Fruit fly (Drosophila melanogaster) whole organism, embryonic: Measurements from ENCODE around the gene CG31882.

Source experiments
- Aef1 ChIP-seq: fragments of 200-800 bp; sonication (Bioruptor generic); IDR thresholded peaks from 3 replicates; pipeline ENCODE4 v1.3.6; 2022; ENCODE audit warnings: missing biosample characterization, missing genetic modification characterization
- CG11456 ChIP-seq: fragments of 200-800 bp; sonication (Bioruptor generic); IDR thresholded peaks from 3 replicates; pipeline ENCODE4 v1.3.6; 2022; ENCODE audit warnings: missing biosample characterization, missing genetic modification characterization
- CG11504 ChIP-seq: fragments of 200-800 bp; sonication (Bioruptor generic); optimal IDR thresholded peaks from 3 replicates; lab custom pipeline; 2019; ENCODE audit warnings: missing biosample characterization, mild to moderate bottlenecking, missing genetic modification characterization, moderate library complexity
- CG1233 ChIP-seq: fragments of 200-800 bp; sonication (Bioruptor generic); optimal IDR thresholded peaks from 4 replicates; lab custom pipeline; 2018; ENCODE audit warnings: missing biosample characterization, mild to moderate bottlenecking, missing genetic modification characterization
- CG12942 ChIP-seq: fragments of 200-800 bp; sonication (Bioruptor generic); optimal IDR thresholded peaks from 3 replicates; lab custom pipeline; 2016; ENCODE audit warnings: missing biosample characterization, missing genetic modification characterization
- CG14014 ChIP-seq: fragments of 200-800 bp; sonication (Bioruptor generic); IDR thresholded peaks from 2 replicates; pipeline ENCODE4 v1.3.6; 2022; ENCODE audit warnings: missing biosample characterization, missing genetic modification characterization
- CG14667 ChIP-seq: fragments of 200-800 bp; sonication (Bioruptor generic); IDR thresholded peaks from 2 replicates; pipeline ENCODE4 v1.3.6; 2022; ENCODE audit warnings: missing biosample characterization, missing genetic modification characterization
- CG14710 ChIP-seq: fragments of 200-800 bp; sonication (Bioruptor generic); optimal IDR thresholded peaks from 3 replicates; lab custom pipeline; 2019; ENCODE audit warnings: missing biosample characterization, mild to moderate bottlenecking, missing genetic modification characterization, moderate library complexity
- CG15696 ChIP-seq: fragments of 200-800 bp; sonication (Bioruptor generic); optimal IDR thresholded peaks from 2 replicates; lab custom pipeline; 2019; ENCODE audit warnings: missing biosample characterization, mild to moderate bottlenecking, missing genetic modification characterization, moderate library complexity
- CG17186 ChIP-seq: fragments of 200-800 bp; sonication (Bioruptor generic); optimal IDR thresholded peaks from 3 replicates; lab custom pipeline; 2017; ENCODE audit warnings: missing biosample characterization, missing genetic modification reagents, missing genetic modification characterization
- CG18599 ChIP-seq: fragments of 200-800 bp; sonication (Bioruptor generic); optimal IDR thresholded peaks from 3 replicates; lab custom pipeline; 2017; ENCODE audit warnings: missing biosample characterization, missing genetic modification characterization, mild to moderate bottlenecking, moderate library complexity, missing genetic modification reagents
- CG2202 ChIP-seq: fragments of 200-800 bp; sonication (Bioruptor generic); optimal IDR thresholded peaks from 2 replicates; lab custom pipeline; 2018; ENCODE audit warnings: missing biosample characterization, mild to moderate bottlenecking, missing genetic modification characterization
- CG31224 ChIP-seq: fragments of 200-800 bp; sonication (Bioruptor generic); IDR thresholded peaks from 2 replicates; pipeline ENCODE4 v1.3.6; 2022; ENCODE audit warnings: missing biosample characterization, missing genetic modification characterization
- CG31441 ChIP-seq: fragments of 200-800 bp; sonication (Bioruptor generic); IDR thresholded peaks from 2 replicates; pipeline ENCODE4 v1.3.6; 2022; ENCODE audit warnings: missing biosample characterization, missing genetic modification characterization
- CG32772 ChIP-seq: fragments of 200-800 bp; sonication (Bioruptor generic); IDR thresholded peaks from 2 replicates; pipeline ENCODE4 v1.3.6; 2022; ENCODE audit warnings: missing biosample characterization, missing genetic modification characterization
- CG3847 ChIP-seq: fragments of 200-800 bp; sonication (Bioruptor generic); IDR thresholded peaks from 2 replicates; pipeline ENCODE4 v1.3.6; 2022; ENCODE audit warnings: missing biosample characterization, missing genetic modification characterization
- CG6175 ChIP-seq: fragments of 200-800 bp; sonication (Bioruptor generic); IDR thresholded peaks from 3 replicates; pipeline ENCODE4 v1.3.6; 2022; ENCODE audit warnings: missing biosample characterization, missing genetic modification characterization
- CG6272 ChIP-seq: fragments of 200-800 bp; sonication (Bioruptor generic); IDR thresholded peaks from 2 replicates; pipeline ENCODE4 v1.3.6; 2022; ENCODE audit warnings: missing biosample characterization, missing genetic modification characterization
- CG6765 ChIP-seq: fragments of 200-800 bp; sonication (Bioruptor generic); optimal IDR thresholded peaks from 3 replicates; lab custom pipeline; 2017; ENCODE audit warnings: missing biosample characterization, mild to moderate bottlenecking, missing genetic modification characterization
- Chrac-16 ChIP-seq: fragments of 200-800 bp; sonication (Bioruptor generic); optimal IDR thresholded peaks from 3 replicates; lab custom pipeline; 2016; ENCODE audit warnings: missing biosample characterization, missing genetic modification characterization
- Deaf1 ChIP-seq: fragments of 200-800 bp; optimal IDR thresholded peaks from 3 replicates; lab custom pipeline; 2019; ENCODE audit warnings: missing biosample characterization, mild to moderate bottlenecking, missing genetic modification characterization, moderate library complexity
- Elba2 ChIP-seq: fragments of 200-800 bp; sonication (Bioruptor generic); optimal IDR thresholded peaks from 3 replicates; lab custom pipeline; 2016; ENCODE audit warnings: missing biosample characterization, missing genetic modification characterization
- H15 ChIP-seq: fragments of 200-800 bp; sonication (Bioruptor generic); IDR thresholded peaks from 3 replicates; pipeline ENCODE4 v1.3.6; 2022; ENCODE audit warnings: missing biosample characterization, missing genetic modification characterization
- Hmr ChIP-seq: fragments of 200-800 bp; sonication (Bioruptor generic); optimal IDR thresholded peaks from 3 replicates; lab custom pipeline; 2017; ENCODE audit warnings: mild to moderate bottlenecking, missing biosample characterization, missing genetic modification reagents, missing genetic modification characterization
- Hsf ChIP-seq: fragments of 200-800 bp; sonication (Bioruptor generic); optimal IDR thresholded peaks from 3 replicates; lab custom pipeline; 2016; ENCODE audit warnings: missing biosample characterization, missing genetic modification characterization
- Kr ChIP-seq: fragments of 200-800 bp; sonication (Bioruptor generic); optimal IDR thresholded peaks from 2 replicates; lab custom pipeline; 2017; ENCODE audit warnings: missing biosample characterization, mild to moderate bottlenecking, missing genetic modification characterization
- Nf-YC ChIP-seq: fragments of 200-800 bp; optimal IDR thresholded peaks from 3 replicates; lab custom pipeline; 2019; ENCODE audit warnings: missing biosample characterization, mild to moderate bottlenecking, missing genetic modification characterization, moderate library complexity
- Optix ChIP-seq: fragments of 200-800 bp; sonication (Bioruptor generic); IDR thresholded peaks from 3 replicates; pipeline ENCODE4 v1.3.6; 2022; ENCODE audit warnings: missing biosample characterization, missing genetic modification characterization
- Ptx1 ChIP-seq: fragments of 200-800 bp; sonication (Bioruptor generic); IDR thresholded peaks from 2 replicates; pipeline ENCODE4 v1.3.6; 2022; ENCODE audit warnings: missing biosample characterization, missing genetic modification characterization
- Rx ChIP-seq: fragments of 200-800 bp; sonication (Bioruptor generic); IDR thresholded peaks from 2 replicates; pipeline ENCODE4 v1.3.6; 2022; ENCODE audit warnings: missing biosample characterization, missing genetic modification characterization
- Six4 ChIP-seq: fragments of 200-800 bp; sonication (Bioruptor generic); optimal IDR thresholded peaks from 2 replicates; lab custom pipeline; 2016; ENCODE audit warnings: missing biosample characterization, missing genetic modification characterization
- Xbp1 ChIP-seq: fragments of 200-800 bp; sonication (Bioruptor generic); optimal IDR thresholded peaks from 3 replicates; lab custom pipeline; 2016; ENCODE audit warnings: missing biosample characterization, mild to moderate bottlenecking, missing genetic modification characterization
- cad ChIP-seq: fragments of >200 bp; optimal IDR thresholded peaks from 2 replicates; lab custom pipeline; 2017; ENCODE audit warnings: missing biosample characterization, missing genetic modification characterization
- chn ChIP-seq: fragments of 200-800 bp; sonication (Bioruptor generic); optimal IDR thresholded peaks from 2 replicates; lab custom pipeline; 2016; ENCODE audit warnings: missing biosample characterization, missing genetic modification characterization
- ci ChIP-seq: fragments of 200-800 bp; sonication (Bioruptor generic); IDR thresholded peaks from 3 replicates; pipeline ENCODE4 v1.3.6; 2022; ENCODE audit warnings: missing biosample characterization, missing genetic modification characterization
- crp ChIP-seq, 2 experiments: fragments of 200-800 bp; sonication (Bioruptor generic); optimal IDR thresholded peaks; 2 replicates in 1 of 2; 3 replicates in 1 of 2; lab custom pipeline; 2017; ENCODE audit warnings: missing biosample characterization in 2 of 2, missing genetic modification characterization in 2 of 2, mild to moderate bottlenecking in 1 of 2, moderate library complexity in 1 of 2
- dmrt11E ChIP-seq: fragments of 200-800 bp; sonication (Bioruptor generic); optimal IDR thresholded peaks from 3 replicates; lab custom pipeline; 2018; ENCODE audit warnings: missing biosample characterization, mild to moderate bottlenecking, missing genetic modification characterization, moderate library complexity
- emc ChIP-seq: fragments of 200-800 bp; sonication (Bioruptor generic); optimal IDR thresholded peaks from 2 replicates; lab custom pipeline; 2016; ENCODE audit warnings: missing biosample characterization, missing genetic modification characterization
- exex ChIP-seq: fragments of 200-800 bp; sonication (Bioruptor generic); optimal IDR thresholded peaks from 4 replicates; lab custom pipeline; 2018; ENCODE audit warnings: missing biosample characterization, mild to moderate bottlenecking, missing genetic modification characterization, moderate library complexity
- fd102C ChIP-seq: fragments of 200-800 bp; sonication (Bioruptor generic); optimal IDR thresholded peaks from 2 replicates; lab custom pipeline; 2018; ENCODE audit warnings: missing biosample characterization, mild to moderate bottlenecking, missing genetic modification characterization, moderate library complexity
- jing ChIP-seq: fragments of 200-800 bp; sonication (Bioruptor generic); optimal IDR thresholded peaks from 2 replicates; lab custom pipeline; 2018; ENCODE audit warnings: missing biosample characterization, mild to moderate bottlenecking, missing genetic modification characterization
- klu ChIP-seq: fragments of 200-800 bp; sonication (Bioruptor generic); IDR thresholded peaks from 2 replicates; pipeline ENCODE4 v1.3.6; 2022; ENCODE audit warnings: missing biosample characterization, missing genetic modification characterization
- otp ChIP-seq: fragments of 200-800 bp; sonication (Bioruptor generic); IDR thresholded peaks from 3 replicates; pipeline ENCODE4, ENCODE4 v1.3.6; 2022; ENCODE audit warnings: missing biosample characterization, missing genetic modification characterization
- pros ChIP-seq: fragments of 200-800 bp; sonication (Bioruptor generic); optimal IDR thresholded peaks from 3 replicates; lab custom pipeline; 2019; ENCODE audit warnings: missing biosample characterization, mild to moderate bottlenecking, missing genetic modification characterization, moderate library complexity
- pum ChIP-seq: fragments of 200-800 bp; sonication (Bioruptor generic); optimal IDR thresholded peaks from 2 replicates; lab custom pipeline; 2016; ENCODE audit warnings: missing biosample characterization, missing genetic modification characterization
- row ChIP-seq: fragments of 200-800 bp; sonication (Bioruptor generic); IDR thresholded peaks from 3 replicates; pipeline ENCODE4 v1.3.6; 2022; ENCODE audit warnings: missing biosample characterization, missing genetic modification characterization
- salm ChIP-seq: fragments of 200-800 bp; sonication (Bioruptor generic); optimal IDR thresholded peaks from 2 replicates; lab custom pipeline; 2018; ENCODE audit warnings: missing biosample characterization, mild to moderate bottlenecking, missing genetic modification characterization
- sens-2 ChIP-seq: fragments of 200-800 bp; sonication (Bioruptor generic); IDR thresholded peaks from 2 replicates; pipeline ENCODE4 v1.3.6; 2022; ENCODE audit warnings: missing biosample characterization, missing genetic modification characterization
- seq ChIP-seq: fragments of 200-800 bp; sonication (Bioruptor generic); IDR thresholded peaks from 2 replicates; pipeline ENCODE4 v1.3.6; 2022; ENCODE audit warnings: missing biosample characterization, missing genetic modification characterization
- sima ChIP-seq: fragments of 200-800 bp; sonication (Bioruptor generic); optimal IDR thresholded peaks from 2 replicates; lab custom pipeline; 2016; ENCODE audit warnings: missing biosample characterization, missing genetic modification characterization
- wor ChIP-seq: fragments of 200-800 bp; sonication (Bioruptor generic); IDR thresholded peaks from 2 replicates; pipeline ENCODE4 v1.3.6; 2022; ENCODE audit warnings: missing biosample characterization, missing genetic modification characterization

CG31882 gene

dm6 chr2L:9598390-9598789 is 26.7 kb downstream of the CG31882 start (continued):
- peak; percentile 40 for TF ChIP-seq jing
- peak; percentile 59 for TF ChIP-seq CG1233
- TF ChIP-seq CG14014 (GFP tag; lab: Robert Waterston, UW), result 0 out of 2 replicates have a peak, but pooled peaks have one; percentile 41
- no peak for TF ChIP-seq CG11504 (tag; lab: Kevin White, UChicago)
- peak; percentile 82 for TF ChIP-seq row (GFP tag; lab: Robert Waterston, UW)
- peak; percentile 59; the same call in 1 of the 3 replicates for TF ChIP-seq H15
- no peak for TF ChIP-seq Hmr (GFP tag; lab: Kevin White, UChicago)
- peak; percentile 59 for TF ChIP-seq CG31224 (GFP tag; lab: Robert Waterston, UW)
- TF ChIP-seq dmrt11E (tag; lab: Kevin White, UChicago), result peak; percentile 92
- TF ChIP-seq seq (GFP tag; lab: Robert Waterston, UW), result peak; percentile 45; the same call in 1 of the 2 replicates
- peak; percentile 49 for TF ChIP-seq Hsf (GFP tag; lab: Kevin White, UChicago)
- TF ChIP-seq otp, result peak; percentile 88
- peak; percentile 86 for TF ChIP-seq CG15696
- peak; percentile 54 for TF ChIP-seq Xbp1 (GFP tag; lab: Kevin White, UChicago)
- peak; percentile 53 for TF ChIP-seq Deaf1 (tag; lab: Kevin White, UChicago)
- peak; percentile 79 for TF ChIP-seq Optix (GFP tag; lab: Robert Waterston, UW)
- peak; percentile 48; the same call in 1 of the 2 replicates for TF ChIP-seq wor
- TF ChIP-seq CG6272 (GFP tag; lab: Robert Waterston, UW), result peak; percentile 52; the same call in 1 of the 2 replicates
- peak; percentile 54; the same call in 2 of the 3 replicates for TF ChIP-seq Aef1 (GFP tag; lab: Robert Waterston, UW)
- no peak for TF ChIP-seq Elba2 (GFP tag; lab: Kevin White, UChicago)
- peak; percentile 81 for TF ChIP-seq CG32772 (GFP tag; lab: Robert Waterston, UW)
- peak; percentile 39 for TF ChIP-seq Six4 (GFP tag; lab: Kevin White, UChicago)
- peak; percentile 43 for TF ChIP-seq CG18599
- no peak for TF ChIP-seq Kr (GFP tag; lab: Kevin White, UChicago)
- peak; percentile 61 for TF ChIP-seq Chrac-16 (GFP tag; lab: Kevin White, UChicago)
- TF ChIP-seq CG6175, result 0 out of 3 replicates have a peak, but pooled peaks have one; percentile 39
- TF ChIP-seq CG2202, result peak; percentile 73
- TF ChIP-seq klu (GFP tag; lab: Robert Waterston, UW), result peak; percentile 57; the same call in 1 of the 2 replicates
- TF ChIP-seq exex (tag; lab: Kevin White, UChicago), result no peak
- peak; percentile 90 for TF ChIP-seq ci (GFP tag; lab: Robert Waterston, UW)
- TF ChIP-seq Ptx1, result peak; percentile 66
- TF ChIP-seq CG11456 (GFP tag; lab: Robert Waterston, UW), result peak; percentile 70; the same call in 2 of the 3 replicates
- TF ChIP-seq CG12942 (GFP tag; lab: Kevin White, UChicago), result peak; percentile 3
- peak; percentile 1 for TF ChIP-seq pum (GFP tag; lab: Kevin White, UChicago)
- TF ChIP-seq sens-2, result peak; percentile 84
- TF ChIP-seq cad (GFP tag; lab: Kevin White, UChicago), result no peak
- TF ChIP-seq CG17186 (GFP tag; lab: Kevin White, UChicago), result no peak
- TF ChIP-seq crp (GFP tag; optimal IDR thresholded peaks at IDR 0.05; lab: Kevin White, UChicago), result no peak
- TF ChIP-seq CG3847 (GFP tag; lab: Robert Waterston, UW), result peak; percentile 56
- peak; percentile 78 for TF ChIP-seq CG14710 (tag; lab: Kevin White, UChicago)
- TF ChIP-seq CG14667 (GFP tag; lab: Robert Waterston, UW), result peak; percentile 80
- peak; percentile 13 for TF ChIP-seq salm (tag; lab: Kevin White, UChicago)
- peak; percentile 69 for TF ChIP-seq CG31441
- TF ChIP-seq sima (GFP tag; lab: Kevin White, UChicago), result no peak
- TF ChIP-seq Nf-YC, result no peak
- TF ChIP-seq Rx (GFP tag; lab: Robert Waterston, UW), result peak; percentile 77
- no peak for TF ChIP-seq chn (GFP tag; lab: Kevin White, UChicago)
- no peak for TF ChIP-seq CG6765 (GFP tag; lab: Kevin White, UChicago)
- TF ChIP-seq pros, result no peak
- peak; percentile 75 for TF ChIP-seq fd102C
- no peak for TF ChIP-seq emc (GFP tag; lab: Kevin White, UChicago)
